Worm (Caenorhabditis elegans) whole organism, late embryonic: Measurements from ENCODE around the gene AH6.3.

Experiments used
- C38D4.7 ChIP-seq: fragments of 200-800 bp; sonication (Bioruptor generic); optimal IDR thresholded peaks from 2 replicates; lab custom pipeline; 2018; ENCODE audit warnings: mild to moderate bottlenecking, missing genetic modification characterization, moderate library complexity, missing compliant biosample characterization
- F13H6.1 ChIP-seq: sonication (generic microtip); optimal IDR thresholded peaks from 2 replicates; lab custom pipeline; 2016; ENCODE audit warnings: missing genetic modification characterization, missing compliant biosample characterization
- K09A11.1 ChIP-seq: sonication (generic microtip); optimal IDR thresholded peaks from 2 replicates; lab custom pipeline; 2017; ENCODE audit warnings: antibody characterized with exemption, mild to moderate bottlenecking, missing genetic modification characterization, missing compliant biosample characterization; ENCODE audit not compliant: insufficient read depth
- ama-1 ChIP-seq: fragments of 150-350 bp; optimal IDR thresholded peaks from 2 replicates; lab custom pipeline; 2014
- ceh-14 ChIP-seq: sonication (generic microtip); optimal IDR thresholded peaks from 2 replicates; lab custom pipeline; 2016; ENCODE audit warnings: missing genotype, missing genetic modification characterization, missing compliant biosample characterization
- ceh-18 ChIP-seq: sonication (generic microtip); optimal IDR thresholded peaks from 2 replicates; lab custom pipeline; 2016; ENCODE audit warnings: missing genetic modification characterization, missing compliant biosample characterization
- ceh-24 ChIP-seq: sonication (generic microtip); optimal IDR thresholded peaks from 2 replicates; lab custom pipeline; 2016; ENCODE audit warnings: mild to moderate bottlenecking, missing genetic modification characterization, missing compliant biosample characterization
- ceh-45 ChIP-seq: fragments of 200-800 bp; sonication (Bioruptor generic); IDR thresholded peaks from 2 replicates; pipeline ENCODE4 v1.3.6; 2022; ENCODE audit warnings: missing genetic modification reagents, missing genetic modification characterization, missing compliant biosample characterization
- ceh-48 ChIP-seq: sonication (generic microtip); optimal IDR thresholded peaks from 2 replicates; lab custom pipeline; 2016; ENCODE audit warnings: missing genetic modification characterization, inconsistent platforms, missing compliant biosample characterization
- ceh-6 ChIP-seq: fragments of 200-800 bp; sonication (Bioruptor generic); optimal IDR thresholded peaks from 2 replicates; lab custom pipeline; 2018; ENCODE audit warnings: mild to moderate bottlenecking, missing genetic modification characterization, missing compliant biosample characterization
- ceh-9 ChIP-seq: sonication (generic microtip); optimal IDR thresholded peaks from 2 replicates; lab custom pipeline; 2016; ENCODE audit warnings: mild to moderate bottlenecking, missing genetic modification characterization, inconsistent platforms, missing compliant biosample characterization
- che-1 ChIP-seq: sonication (generic microtip); optimal IDR thresholded peaks from 2 replicates; lab custom pipeline; 2016; ENCODE audit warnings: mild to moderate bottlenecking, missing genetic modification characterization, missing compliant biosample characterization
- elt-2 ChIP-seq: sonication (generic microtip); optimal IDR thresholded peaks from 2 replicates; lab custom pipeline; 2016; ENCODE audit warnings: missing genetic modification reagents, missing genetic modification characterization, missing compliant biosample characterization
- elt-4 ChIP-seq: sonication (generic microtip); optimal IDR thresholded peaks from 2 replicates; lab custom pipeline; 2016; ENCODE audit warnings: missing genetic modification characterization, missing compliant biosample characterization
- ets-4 ChIP-seq: sonication (generic microtip); optimal IDR thresholded peaks from 2 replicates; lab custom pipeline; 2016; ENCODE audit warnings: missing genetic modification characterization, missing compliant biosample characterization
- eyg-1 ChIP-seq: sonication (generic microtip); optimal IDR thresholded peaks from 2 replicates; lab custom pipeline; 2016; ENCODE audit warnings: missing genotype, missing genetic modification characterization, missing compliant biosample characterization
- fax-1 ChIP-seq: sonication (generic microtip); optimal IDR thresholded peaks from 2 replicates; lab custom pipeline; 2016; ENCODE audit warnings: missing genotype, missing genetic modification characterization, missing compliant biosample characterization
- gmeb-2 ChIP-seq: sonication (generic microtip); optimal IDR thresholded peaks from 2 replicates; lab custom pipeline; 2016; ENCODE audit warnings: missing genetic modification characterization, inconsistent platforms, missing compliant biosample characterization
- hlh-30 ChIP-seq: sonication (generic microtip); optimal IDR thresholded peaks from 2 replicates; lab custom pipeline; 2017; ENCODE audit warnings: antibody characterized with exemption, missing genetic modification characterization, missing compliant biosample characterization; ENCODE audit not compliant: insufficient read depth
- hlh-8 ChIP-seq: sonication (generic microtip); optimal IDR thresholded peaks from 2 replicates; lab custom pipeline; 2016; ENCODE audit warnings: missing genotype, missing genetic modification characterization, missing compliant biosample characterization
- lim-6 ChIP-seq: sonication (generic microtip); optimal IDR thresholded peaks from 2 replicates; lab custom pipeline; 2016; ENCODE audit warnings: missing genetic modification characterization, missing compliant biosample characterization
- madf-2 ChIP-seq: sonication (generic microtip); optimal IDR thresholded peaks from 2 replicates; lab custom pipeline; 2017; ENCODE audit warnings: missing genetic modification characterization, missing compliant biosample characterization
- mec-3 ChIP-seq: sonication (generic microtip); optimal IDR thresholded peaks from 2 replicates; lab custom pipeline; 2016; ENCODE audit warnings: borderline replicate concordance, missing genetic modification characterization, missing compliant biosample characterization
- nfya-1 ChIP-seq: sonication (generic microtip); optimal IDR thresholded peaks from 2 replicates; lab custom pipeline; 2017; ENCODE audit warnings: missing genetic modification characterization, mild to moderate bottlenecking, missing compliant biosample characterization, antibody characterized with exemption, moderate library complexity
- nhr-11 ChIP-seq: fragments of 150-350 bp; optimal IDR thresholded peaks from 2 replicates; lab custom pipeline; 2014; ENCODE audit warnings: missing biosample characterization, missing genetic modification characterization
- nhr-232 ChIP-seq: sonication (generic microtip); optimal IDR thresholded peaks from 2 replicates; lab custom pipeline; 2016; ENCODE audit warnings: missing genetic modification characterization, missing compliant biosample characterization
- pha-2 ChIP-seq: sonication (generic microtip); optimal IDR thresholded peaks from 2 replicates; lab custom pipeline; 2017; ENCODE audit warnings: mild to moderate bottlenecking, missing genetic modification characterization, missing compliant biosample characterization
- pha-4 ChIP-seq: fragments of 150-350 bp; optimal IDR thresholded peaks from 2 replicates; lab custom pipeline; 2018; ENCODE audit warnings: missing biosample characterization, missing genetic modification reagents, missing genetic modification characterization
- pros-1 ChIP-seq: fragments of 150-350 bp; optimal IDR thresholded peaks from 2 replicates; lab custom pipeline; 2014; ENCODE audit warnings: missing biosample characterization, missing genetic modification reagents, missing genetic modification characterization
- ref-2 ChIP-seq: sonication (generic microtip); optimal IDR thresholded peaks from 2 replicates; lab custom pipeline; 2016; ENCODE audit warnings: missing genetic modification characterization, missing compliant biosample characterization
- rnt-1 ChIP-seq: sonication (generic microtip); optimal IDR thresholded peaks from 2 replicates; lab custom pipeline; 2016; ENCODE audit warnings: missing genetic modification characterization, missing compliant biosample characterization
- sox-4 ChIP-seq: sonication (generic microtip); optimal IDR thresholded peaks from 2 replicates; lab custom pipeline; 2017; ENCODE audit warnings: mild to moderate bottlenecking, missing genetic modification characterization, inconsistent platforms, missing compliant biosample characterization
- tbx-2 ChIP-seq: sonication (generic microtip); optimal IDR thresholded peaks from 2 replicates; lab custom pipeline; 2016; ENCODE audit warnings: missing genetic modification characterization, missing compliant biosample characterization
- tbx-7 ChIP-seq: sonication (generic microtip); optimal IDR thresholded peaks from 2 replicates; lab custom pipeline; 2016; ENCODE audit warnings: missing genotype, missing genetic modification characterization, missing compliant biosample characterization
- unc-3 ChIP-seq, 2 experiments: fragments of 200-800 bp in 1 of 2; sonication (Bioruptor generic) in 1 of 2; sonication (generic microtip) in 1 of 2; conservative IDR thresholded peaks in 1 of 2; optimal IDR thresholded peaks in 1 of 2; 2 replicates each; pipeline versions ENCODE4 v1.3.6 to Lab custom; 2016 to 2022; ENCODE audit warnings: missing compliant biosample characterization in 2 of 2, missing genetic modification characterization in 2 of 2, missing genetic modification reagents in 1 of 2
- ztf-16 ChIP-seq: sonication (generic microtip); optimal IDR thresholded peaks from 2 replicates; lab custom pipeline; 2017; ENCODE audit warnings: missing genetic modification characterization, missing compliant biosample characterization

Gene AH6.3

ce11 chrII:9540723-9541122, 21.9 kb downstream of the AH6.3 start, which contains the start of gene sra-3:
TSS of gene sra-3 (minus strand) at chrII:9540823.
- TF ChIP-seq hlh-8 (tag; lab: Kevin White, UChicago) (no peak), pha-4 (tag; lab: Kevin White, UChicago) (no peak), pros-1 (tag; lab: Kevin White, UChicago) (no peak), lim-6 (tag; lab: Kevin White, UChicago) (no peak)
- TF ChIP-seq, all 69 proteins: peak for 0

- TF ChIP-seq ceh-24 (no peak), pha-2 (no peak), gmeb-2 (tag; lab: Kevin White, UChicago) (no peak), pha-4 (tag; lab: Kevin White, UChicago) (no peak), tbx-7 (tag; lab: Kevin White, UChicago) (no peak), ceh-9 (tag; lab: Kevin White, UChicago) (no peak)
These were observed 23.9 kb downstream of the AH6.3 start, which contains the start of gene sra-4 for ce11 chrII:9542785-9543184. TSS of gene sra-4 (minus strand) at chrII:9542885.

- TF ChIP-seq C38D4.7 (GFP tag; lab: Kevin White, UChicago) (no peak), tbx-7 (tag; lab: Kevin White, UChicago) (no peak), sox-4 (tag; lab: Kevin White, UChicago) (no peak)
These were observed 25.5 kb downstream of the AH6.3 start, which contains the start of gene sra-7 for ce11 chrII:9544386-9544785. TSS of gene sra-7 (plus strand) at chrII:9544686.

ce11 chrII:9550718-9551117, 31.9 kb downstream of the AH6.3 start, which contains the start of gene sra-6:
TSS of gene sra-6 (minus strand) at chrII:9550818.
- no peak for TF ChIP-seq ceh-14 (tag; lab: Kevin White, UChicago)
- no peak for TF ChIP-seq F13H6.1 (tag; lab: Kevin White, UChicago)
- TF ChIP-seq fax-1: no peak
- TF ChIP-seq elt-2 (tag; lab: Kevin White, UChicago): no peak
- TF ChIP-seq nhr-11 (tag; lab: Kevin White, UChicago): no peak
- no peak for TF ChIP-seq K09A11.1 (tag; lab: Kevin White, UChicago)
- no peak for TF ChIP-seq ama-1 (lab: Kevin White, UChicago)
- no peak for TF ChIP-seq sox-4 (tag; lab: Kevin White, UChicago)
- TF ChIP-seq ceh-18 (tag; lab: Kevin White, UChicago): no peak

- no peak for TF ChIP-seq ceh-48 (tag; lab: Kevin White, UChicago)
- no peak for TF ChIP-seq rnt-1 (tag; lab: Kevin White, UChicago)
- no peak for TF ChIP-seq ztf-16 (tag; lab: Kevin White, UChicago)
- no peak for TF ChIP-seq ets-4 (tag; lab: Kevin White, UChicago)
These were observed 32.7 kb downstream of the AH6.3 start, which contains the start of gene F35H8.12 for ce11 chrII:9551536-9551935. TSS of gene F35H8.12 (plus strand) at chrII:9551836.

ce11 chrII:9553179-9553578, 34.3 kb downstream of the AH6.3 start, which contains the start of gene F35H8.1:
TSS of gene F35H8.1 (minus strand) at chrII:9553279.
- TF ChIP-seq ref-2 (tag; lab: Kevin White, UChicago) (no peak), mec-3 (tag; lab: Kevin White, UChicago) (no peak), madf-2 (tag; lab: Kevin White, UChicago) (no peak), ceh-24 (no peak), elt-4 (no peak), nhr-232 (tag; lab: Kevin White, UChicago) (no peak), ceh-6 (GFP tag; lab: Kevin White, UChicago) (no peak), unc-3 (GFP tag; conservative IDR thresholded peaks at IDR 0.05; lab: Robert Waterston, UW) (no peak), unc-3 (tag; optimal IDR thresholded peaks at IDR 0.05; lab: Kevin White, UChicago) (no peak), ceh-45 (GFP tag; lab: Robert Waterston, UW) (no peak), hlh-30 (tag; lab: Kevin White, UChicago) (no peak), nfya-1 (tag; lab: Kevin White, UChicago) (no peak), eyg-1 (no peak), tbx-2 (no peak), ceh-9 (tag; lab: Kevin White, UChicago) (no peak), fax-1 (no peak), che-1 (tag; lab: Kevin White, UChicago) (no peak), K09A11.1 (tag; lab: Kevin White, UChicago) (no peak)
